Worm (Caenorhabditis elegans): ENCODE measurements around the gene Y9C12A.1.

DNA sequence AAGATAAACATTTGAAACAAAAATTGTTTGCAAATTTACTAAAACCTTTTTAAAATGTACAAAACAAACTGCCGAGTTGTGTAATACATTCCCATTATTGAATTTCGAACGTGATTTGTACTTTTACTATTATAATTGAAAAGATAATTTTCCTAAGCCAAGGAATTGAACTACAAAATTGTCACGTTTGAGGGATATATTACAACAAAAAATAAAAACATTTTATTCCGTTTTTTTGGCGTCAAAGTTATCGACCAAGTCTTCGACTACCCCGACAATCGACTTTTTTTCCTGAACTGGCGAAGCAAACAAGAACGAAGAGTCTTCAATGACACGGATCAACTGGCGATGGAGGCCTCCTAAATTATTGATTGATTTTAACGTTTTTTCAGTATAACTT, 1.7 kb downstream of the Y9C12A.1 start, which contains the start of gene T19D7.7:
- TF ChIP-seq pag-3 (tag; optimal IDR thresholded peaks at IDR 0.05; ENCODE audit: borderline replicate concordance) = no peak
- no peak for TF ChIP-seq mec-3 (tag; optimal IDR thresholded peaks at IDR 0.05; ENCODE audit: borderline replicate concordance)
- TF ChIP-seq ama-1 (optimal IDR thresholded peaks at IDR 0.05) = no peak
- no peak for TF ChIP-seq ceh-48 (tag; optimal IDR thresholded peaks at IDR 0.05)
- no peak for TF ChIP-seq ceh-9 (tag; optimal IDR thresholded peaks at IDR 0.05)
- no peak for TF ChIP-seq K02D7.2 (tag; optimal IDR thresholded peaks at IDR 0.05)
- TF ChIP-seq tbx-7 (tag; optimal IDR thresholded peaks at IDR 0.05) = no peak
- no peak for TF ChIP-seq tbx-2 (tag; optimal IDR thresholded peaks at IDR 0.05)
- TF ChIP-seq pqm-1 (tag; optimal IDR thresholded peaks at IDR 0.05) = no peak
- no peak for TF ChIP-seq sdc-2 (tag; optimal IDR thresholded peaks at IDR 0.05)
- no peak for TF ChIP-seq ceh-2 (tag; optimal IDR thresholded peaks at IDR 0.05)
- no peak for TF ChIP-seq dmd-4 (tag; optimal IDR thresholded peaks at IDR 0.05; ENCODE audit: borderline replicate concordance)
- TF ChIP-seq hlh-15 (tag; optimal IDR thresholded peaks at IDR 0.05) = no peak
- TF ChIP-seq elt-2 (tag; optimal IDR thresholded peaks at IDR 0.05) = no peak
